Fruit fly (Drosophila melanogaster): ENCODE data around the gene Tango6.

The Tango6 gene

dm6 chr2L:18947515-18947998 is 21.3 kb upstream of the Tango6 start (continued):
- TF ChIP-seq CG4424 (GFP tag; optimal IDR thresholded peaks at IDR 0.05) (no peak), Scr (GFP tag; IDR thresholded peaks at IDR 0.05; ENCODE audit: partially characterized antibody) (peak; percentile 37), CG7963 (GFP tag; IDR thresholded peaks at IDR 0.05; ENCODE audit: partially characterized antibody) (0 out of 3 replicates have a peak, but pooled peaks have one; percentile 9), vnd (GFP tag; IDR thresholded peaks at IDR 0.05; ENCODE audit: partially characterized antibody) (no peak; the same call in 2 of the 3 replicates), CG11504 (tag; optimal IDR thresholded peaks at IDR 0.05) (peak; percentile 99), CG6175 (GFP tag; IDR thresholded peaks at IDR 0.05) (peak; percentile 88), bbx (GFP tag; IDR thresholded peaks at IDR 0.05; ENCODE audit: partially characterized antibody) (peak; percentile 33; the same call in 1 of the 2 replicates), CG10321 (GFP tag; IDR thresholded peaks at IDR 0.05) (peak; percentile 94), unc-4 (GFP tag; IDR thresholded peaks at IDR 0.05; ENCODE audit: partially characterized antibody) (0 out of 2 replicates have a peak, but pooled peaks have one; percentile 22), CG10209 (GFP tag; optimal IDR thresholded peaks at IDR 0.05) (no peak), CG12769 (tag; optimal IDR thresholded peaks at IDR 0.05) (peak; percentile 39), Dref (GFP tag; IDR thresholded peaks at IDR 0.05) (0 out of 2 replicates have a peak, but pooled peaks have one; percentile 23), jumu (GFP tag; optimal IDR thresholded peaks at IDR 0.05) (no peak), da (GFP tag; optimal IDR thresholded peaks at IDR 0.05) (no peak), Doc3 (GFP tag; IDR thresholded peaks at IDR 0.05; ENCODE audit: partially characterized antibody) (peak; percentile 47; the same call in 1 of the 3 replicates), Sry-δ (GFP tag; optimal IDR thresholded peaks at IDR 0.05) (no peak), sens (GFP tag) (peak; percentile 61), knrl (GFP tag; IDR thresholded peaks at IDR 0.05; ENCODE audit: partially characterized antibody) (peak; percentile 5; the same call in 1 of the 3 replicates), nmo (GFP tag; optimal IDR thresholded peaks at IDR 0.05) (no peak), ttk (GFP tag; IDR thresholded peaks at IDR 0.05) (no peak), bigmax (GFP tag; optimal IDR thresholded peaks at IDR 0.05) (no peak), chn (GFP tag; optimal IDR thresholded peaks at IDR 0.05) (peak; percentile 37), CG13123 (GFP tag; optimal IDR thresholded peaks at IDR 0.05) (no peak), CG9727 (GFP tag; optimal IDR thresholded peaks at IDR 0.05) (no peak), CG11456 (GFP tag; IDR thresholded peaks at IDR 0.05) (no peak), pros (GFP tag; optimal IDR thresholded peaks at IDR 0.05) (peak; percentile 84), CG2199 (GFP tag; IDR thresholded peaks at IDR 0.05) (peak; percentile 84; the same call in 1 of the 3 replicates), CG1832 (GFP tag; optimal IDR thresholded peaks at IDR 0.05) (peak; percentile 95), pfk (GFP tag; optimal IDR thresholded peaks at IDR 0.05) (peak; percentile 95), ato (GFP tag; IDR thresholded peaks at IDR 0.05; ENCODE audit: partially characterized antibody) (0 out of 2 replicates have a peak, but pooled peaks have one; percentile 26), Bgb (GFP tag; IDR thresholded peaks at IDR 0.05; ENCODE audit: partially characterized antibody) (0 out of 2 replicates have a peak, but pooled peaks have one; percentile 18), nerfin-2 (GFP tag; IDR thresholded peaks at IDR 0.05; ENCODE audit: partially characterized antibody) (peak; percentile 44; the same call in 1 of the 2 replicates), CG3838 (GFP tag; optimal IDR thresholded peaks at IDR 0.05) (peak; percentile 92), CTCF (GFP tag; optimal IDR thresholded peaks at IDR 0.05) (no peak), cas (GFP tag; IDR thresholded peaks at IDR 0.05) (no peak), Deaf1 (tag; optimal IDR thresholded peaks at IDR 0.05) (peak; percentile 33), z (GFP tag; IDR thresholded peaks at IDR 0.05) (peak; percentile 71; the same call in 1 of the 3 replicates), Dll (GFP tag; IDR thresholded peaks at IDR 0.05; ENCODE audit: partially characterized antibody) (peak; percentile 50; the same call in 1 of the 4 replicates), CG31224 (GFP tag; IDR thresholded peaks at IDR 0.05) (peak; percentile 97), CG3726 (GFP tag; IDR thresholded peaks at IDR 0.05) (no peak), dmrt11E (tag; optimal IDR thresholded peaks at IDR 0.05) (no peak), Stat92E (GFP tag; optimal IDR thresholded peaks at IDR 0.05) (peak in 1 of 3 experiments; percentile 46), CG5180 (GFP tag; optimal IDR thresholded peaks at IDR 0.05) (peak; percentile 97), CG6791 (GFP tag; IDR thresholded peaks at IDR 0.05; ENCODE audit: partially characterized antibody) (peak; percentile 73), lov (optimal IDR thresholded peaks at IDR 0.05) (no peak), lov (GFP tag; IDR thresholded peaks at IDR 0.05) (0 out of 3 replicates have a peak, but pooled peaks have one; percentile 47), Ets65A (GFP tag) (no peak), Hr78 (GFP tag; optimal IDR thresholded peaks at IDR 0.05) (peak in 1 of 2 experiments; percentile 93)
